Worm (Caenorhabditis elegans): ENCODE measurements around the gene ZK1236.9.

The ZK1236.9 gene

ce11 chrIII:8446061-8446460, 11.1 kb upstream of the ZK1236.9 start (continued):
- TF ChIP-seq madf-6 (GFP tag; IDR thresholded peaks at IDR 0.05) (0 out of 2 replicates have a peak, but pooled peaks have one; percentile 51), ztf-22 (GFP tag; optimal IDR thresholded peaks at IDR 0.05) (no peak), B0336.3 (GFP tag; IDR thresholded peaks at IDR 0.05) (0 out of 2 replicates have a peak, but pooled peaks have one; percentile 2), zim-3 (tag; optimal IDR thresholded peaks at IDR 0.05) (peak; percentile 24), egl-44 (GFP tag; IDR thresholded peaks at IDR 0.05) (0 out of 2 replicates have a peak, but pooled peaks have one; percentile 18), mel-28 (tag; optimal IDR thresholded peaks at IDR 0.05; ENCODE audit: borderline replicate concordance) (no peak), cebp-2 (GFP tag; IDR thresholded peaks at IDR 0.05) (peak; percentile 76; the same call in 1 of the 2 replicates), ceh-100 (GFP tag; IDR thresholded peaks at IDR 0.05) (0 out of 2 replicates have a peak, but pooled peaks have one; percentile 19)

- TF ChIP-seq ztf-28 (GFP tag; IDR thresholded peaks at IDR 0.05) (no peak), attf-5 (GFP tag; optimal IDR thresholded peaks at IDR 0.05) (no peak), chd-7 (tag; optimal IDR thresholded peaks at IDR 0.05) (no peak), lir-1 (GFP tag; conservative IDR thresholded peaks at IDR 0.05) (no peak), tbp1 (GFP tag; optimal IDR thresholded peaks at IDR 0.05) (no peak), K11D2.4 (GFP tag; IDR thresholded peaks at IDR 0.05) (no peak), F10E7.11 (tag; optimal IDR thresholded peaks at IDR 0.05) (no peak), lsy-27 (tag; optimal IDR thresholded peaks at IDR 0.05; ENCODE audit: borderline replicate concordance, insufficient read depth) (no peak), Y67H2A.10 (GFP tag; conservative IDR thresholded peaks at IDR 0.05) (no peak), let-607 (tag; optimal IDR thresholded peaks at IDR 0.05) (no peak), ceh-79 (tag; optimal IDR thresholded peaks at IDR 0.05) (no peak), attf-3 (GFP tag; conservative IDR thresholded peaks at IDR 0.05) (no peak), Y95B8A.8 (GFP tag; IDR thresholded peaks at IDR 0.05) (0 out of 2 replicates have a peak, but pooled peaks have one; percentile 33), aptf-2 (GFP tag; conservative IDR thresholded peaks at IDR 0.05) (no peak), ztf-3 (GFP tag; optimal IDR thresholded peaks at IDR 0.05) (no peak), repo-1 (tag; optimal IDR thresholded peaks at IDR 0.05) (peak; percentile 9), B0336.3 (GFP tag; IDR thresholded peaks at IDR 0.05) (0 out of 2 replicates have a peak, but pooled peaks have one; percentile 17), F57A8.1 (GFP tag; optimal IDR thresholded peaks at IDR 0.05) (no peak), hlh-26 (GFP tag; conservative IDR thresholded peaks at IDR 0.05) (no peak), madf-3 (GFP tag; IDR thresholded peaks at IDR 0.05) (no peak), rpc-1 (optimal IDR thresholded peaks at IDR 0.05) (no peak), rpc-1 (tag; optimal IDR thresholded peaks at IDR 0.05) (no peak), dpff-1 (tag; optimal IDR thresholded peaks at IDR 0.05) (no peak), akir-1 (GFP tag; optimal IDR thresholded peaks at IDR 0.05) (no peak), madf-6 (GFP tag; IDR thresholded peaks at IDR 0.05) (no peak), F22D6.2 (tag; optimal IDR thresholded peaks at IDR 0.05) (no peak), B0035.1 (tag; optimal IDR thresholded peaks at IDR 0.05) (no peak), nfya-1 (tag; optimal IDR thresholded peaks at IDR 0.05; ENCODE audit: borderline replicate concordance, insufficient read depth) (no peak), dox-1 (GFP tag; IDR thresholded peaks at IDR 0.05) (no peak), F55B11.4 (tag; optimal IDR thresholded peaks at IDR 0.05; ENCODE audit: borderline replicate concordance, insufficient read depth) (peak; percentile 32), F33H1.4 (GFP tag; IDR thresholded peaks at IDR 0.05) (no peak), zfh-2 (GFP tag; conservative IDR thresholded peaks at IDR 0.05) (peak; percentile 56), nhr-80 (tag; optimal IDR thresholded peaks at IDR 0.05) (no peak), K12H6.12 (tag; optimal IDR thresholded peaks at IDR 0.05) (no peak), mel-28 (tag; optimal IDR thresholded peaks at IDR 0.05; ENCODE audit: borderline replicate concordance) (no peak), cebp-1 (GFP tag; IDR thresholded peaks at IDR 0.05) (no peak), cebp-1 (tag; optimal IDR thresholded peaks at IDR 0.05) (no peak), mcd-1 (GFP tag; IDR thresholded peaks at IDR 0.05) (no peak; the same call in 1 of the 2 replicates), F49E8.2 (tag; optimal IDR thresholded peaks at IDR 0.05; ENCODE audit: insufficient read depth) (no peak), ccch-3 (GFP tag; optimal IDR thresholded peaks at IDR 0.05) (no peak)
Measured at ce11 chrIII:8444433-8445090, 9.6 kb upstream of the ZK1236.9 start.
